Fruit fly (Drosophila melanogaster) whole organism: Measurements from ENCODE around the gene Prosalpha6T.

Experiments used
- CG8478 ChIP-seq: fragments of >200 bp; optimal IDR thresholded peaks from 2 replicates; lab custom pipeline; 2018; ENCODE audit warnings: inconsistent platforms
- Dll ChIP-seq: fragments of >200 bp; optimal IDR thresholded peaks from 2 replicates; lab custom pipeline; 2017
- EcR ChIP-seq, 2 experiments: fragments of >200 bp; optimal IDR thresholded peaks; 2 replicates each; lab custom pipeline; 2017; ENCODE audit warnings: missing biosample characterization in 2 of 2, missing genetic modification characterization in 2 of 2, missing genetic modification reagents in 2 of 2
- pan ChIP-seq: fragments of >200 bp; optimal IDR thresholded peaks from 2 replicates; lab custom pipeline; 2017
- psq ChIP-seq: fragments of >200 bp; optimal IDR thresholded peaks from 2 replicates; lab custom pipeline; 2017
- usp ChIP-seq: fragments of >200 bp; optimal IDR thresholded peaks from 2 replicates; lab custom pipeline; 2017; ENCODE audit warnings: missing biosample characterization, missing genetic modification characterization, mixed read lengths

The Prosalpha6T gene

dm6 chr2L:13236194-13236593 lies 4.4 kb downstream of the Prosalpha6T start, which contains the start of gene Jhbp14:
Gene Jhbp14, plus strand, starts transcription at chr2L:13236494.
- TF ChIP-seq psq (lab: Kevin White, UChicago) (no peak), pan (lab: Kevin White, UChicago) (no peak), CG8478 (lab: Kevin White, UChicago) (no peak), EcR (GFP tag; optimal IDR thresholded peaks at IDR 0.05; lab: Kevin White, UChicago) (no peak), Dll (lab: Kevin White, UChicago) (no peak), usp (no peak)

DNA sequence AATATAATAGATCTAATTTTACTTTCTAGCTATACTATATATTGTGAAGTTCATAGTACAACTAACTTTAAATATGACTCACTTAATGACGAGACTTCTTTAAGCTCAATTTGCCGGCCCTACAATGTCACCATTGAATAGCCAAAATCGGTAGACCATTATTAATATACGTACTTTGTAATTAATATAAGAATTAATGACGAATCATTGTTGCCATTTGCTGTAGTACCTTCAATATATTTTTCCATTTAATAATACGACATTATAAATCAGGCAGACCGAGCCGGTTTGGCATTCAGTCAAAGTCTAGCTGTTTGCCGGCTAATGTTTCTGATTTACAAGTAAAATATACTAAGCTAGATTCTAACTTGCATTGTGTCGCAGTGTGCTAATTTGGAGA lies 7.8 kb downstream of the Prosalpha6T start, which contains the start of gene Jhbp13:
Gene Jhbp13 (plus strand): TSS at position 301 of the 400 bp plus-strand sequence.
- TF ChIP-seq usp: no peak
- TF ChIP-seq pan (lab: Kevin White, UChicago): no peak
- no peak for TF ChIP-seq psq (lab: Kevin White, UChicago)

DNA sequence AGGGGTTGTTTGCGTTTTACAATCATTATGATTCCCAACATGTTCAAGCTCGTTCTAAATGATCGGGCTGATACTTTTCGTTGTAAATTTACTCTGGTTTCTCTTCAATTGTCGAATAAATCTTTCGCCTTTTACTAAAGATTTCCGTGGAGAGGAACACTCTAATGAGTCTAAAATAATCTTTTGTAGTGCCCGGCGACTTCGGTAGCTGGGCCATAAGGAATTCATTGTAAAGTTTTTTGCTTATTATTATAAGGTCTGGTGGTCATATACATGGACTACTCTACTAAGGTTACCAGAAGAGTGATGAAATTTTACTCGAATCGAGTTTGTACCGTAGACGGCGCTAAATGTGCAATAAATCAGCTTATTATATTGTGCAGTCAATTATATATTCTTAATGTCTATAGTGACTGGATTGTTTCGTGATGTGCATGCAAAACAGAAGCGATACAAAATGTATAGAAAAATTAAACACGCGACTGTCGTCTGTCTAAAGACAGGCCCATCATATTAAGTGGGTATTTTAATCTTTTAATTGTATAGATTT lies 13.0 kb downstream of the Prosalpha6T start:
- TF ChIP-seq CG8478 (lab: Kevin White, UChicago): no peak
- TF ChIP-seq EcR (GFP tag; optimal IDR thresholded peaks at IDR 0.05; lab: Kevin White, UChicago): no peak
- no peak for TF ChIP-seq psq (lab: Kevin White, UChicago)
- no peak for TF ChIP-seq Dll (lab: Kevin White, UChicago)
- no peak for TF ChIP-seq pan (lab: Kevin White, UChicago)
- no peak for TF ChIP-seq usp

- TF ChIP-seq pan (lab: Kevin White, UChicago): no peak
- TF ChIP-seq EcR (GFP tag; optimal IDR thresholded peaks at IDR 0.05; lab: Kevin White, UChicago): no peak
- no peak for TF ChIP-seq psq (lab: Kevin White, UChicago)
- TF ChIP-seq Dll (lab: Kevin White, UChicago): no peak
- no peak for TF ChIP-seq CG8478 (lab: Kevin White, UChicago)
- TF ChIP-seq usp: no peak
These were observed 14.2 kb downstream of the Prosalpha6T start, which contains the start of gene CG16820 for dm6 chr2L:13245855-13246645. Gene CG16820, plus strand, starts transcription at chr2L:13246232.

- TF ChIP-seq pan (lab: Kevin White, UChicago): no peak
- TF ChIP-seq EcR (GFP tag; optimal IDR thresholded peaks at IDR 0.05; lab: Kevin White, UChicago): no peak
- TF ChIP-seq CG8478 (lab: Kevin White, UChicago): no peak
- TF ChIP-seq psq (lab: Kevin White, UChicago): no peak
- TF ChIP-seq usp: no peak
- TF ChIP-seq Dll (lab: Kevin White, UChicago): no peak
These were observed 19.3 kb downstream of the Prosalpha6T start for dm6 chr2L:13251167-13251566.

- TF ChIP-seq pan (lab: Kevin White, UChicago): no peak
- TF ChIP-seq EcR (GFP tag; optimal IDR thresholded peaks at IDR 0.05; lab: Kevin White, UChicago): no peak
- no peak for TF ChIP-seq CG8478 (lab: Kevin White, UChicago)
- no peak for TF ChIP-seq Dll (lab: Kevin White, UChicago)
- no peak for TF ChIP-seq psq (lab: Kevin White, UChicago)
- no peak for TF ChIP-seq usp
These were observed 25.3 kb downstream of the Prosalpha6T start, which contains the start of gene Naa20B for dm6 chr2L:13257177-13257576. Gene Naa20B, plus strand, starts transcription at chr2L:13257477.

- no peak for TF ChIP-seq psq (lab: Kevin White, UChicago)
- TF ChIP-seq CG8478 (lab: Kevin White, UChicago): no peak
- TF ChIP-seq EcR (GFP tag; optimal IDR thresholded peaks at IDR 0.05; lab: Kevin White, UChicago): no peak
- no peak for TF ChIP-seq Dll (lab: Kevin White, UChicago)
- no peak for TF ChIP-seq usp
- no peak for TF ChIP-seq pan (lab: Kevin White, UChicago)
These were observed 26.9 kb downstream of the Prosalpha6T start for dm6 chr2L:13258702-13259101.

- no peak for TF ChIP-seq pan (lab: Kevin White, UChicago)
- no peak for TF ChIP-seq EcR (GFP tag; optimal IDR thresholded peaks at IDR 0.05; lab: Kevin White, UChicago)
- TF ChIP-seq CG8478 (lab: Kevin White, UChicago): no peak
- no peak for TF ChIP-seq Dll (lab: Kevin White, UChicago)
- no peak for TF ChIP-seq psq (lab: Kevin White, UChicago)
- no peak for TF ChIP-seq usp
These were observed 27.8 kb downstream of the Prosalpha6T start, which contains the start of gene CG31730 for dm6 chr2L:13259643-13260042. Gene CG31730, minus strand, starts transcription at chr2L:13259743.

DNA sequence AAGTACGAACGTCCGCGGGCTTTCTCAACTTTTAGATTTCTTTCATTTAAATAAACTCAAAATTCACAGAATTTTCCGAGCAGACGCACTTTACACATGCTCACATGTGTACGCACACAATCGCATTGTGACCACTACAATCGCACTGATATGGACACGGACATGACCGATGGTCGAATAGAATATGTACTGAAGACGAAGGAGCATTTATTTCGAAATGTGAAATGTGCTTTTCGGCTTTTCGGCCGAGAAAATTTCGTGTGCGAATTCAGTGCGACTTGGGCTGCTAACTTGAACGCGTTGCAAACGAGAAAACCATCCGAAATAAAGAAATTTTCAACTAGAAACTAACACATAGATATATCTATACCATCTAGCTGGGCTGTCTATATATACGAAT lies 28.9 kb downstream of the Prosalpha6T start, which contains the start of gene CG44085:
Gene CG44085 (plus strand): TSS at position 269 of the 400 bp plus-strand sequence.
- TF ChIP-seq psq (lab: Kevin White, UChicago) (no peak), usp (no peak), CG8478 (lab: Kevin White, UChicago) (no peak), pan (lab: Kevin White, UChicago) (no peak), EcR (GFP tag; optimal IDR thresholded peaks at IDR 0.05; lab: Kevin White, UChicago) (no peak), Dll (lab: Kevin White, UChicago) (no peak)

DNA sequence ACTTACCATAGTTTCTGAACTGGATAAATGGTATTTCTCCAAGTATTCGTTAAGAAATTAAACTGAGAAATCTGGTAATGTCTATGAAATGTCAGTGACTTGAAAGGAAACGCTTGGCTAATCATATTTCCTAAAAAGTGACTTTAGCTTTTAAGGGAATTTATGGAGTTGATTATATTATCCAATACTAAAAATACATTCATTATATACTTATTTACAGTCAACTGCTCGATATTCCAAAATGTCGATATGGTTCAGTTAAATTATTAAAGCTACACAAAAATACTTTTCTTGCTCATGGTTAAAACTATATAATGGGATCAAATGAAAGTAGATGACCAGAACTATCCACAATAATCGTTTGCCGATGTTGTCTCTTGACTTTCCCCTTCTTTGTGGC lies 33.9 kb downstream of the Prosalpha6T start, which contains the start of gene CG31848:
Gene CG31848 (minus strand): TSS at position 101 of the 400 bp plus-strand sequence.
- TF ChIP-seq pan (lab: Kevin White, UChicago) (no peak), EcR (GFP tag; optimal IDR thresholded peaks at IDR 0.05; lab: Kevin White, UChicago) (no peak), usp (no peak), CG8478 (lab: Kevin White, UChicago) (no peak), psq (lab: Kevin White, UChicago) (no peak), Dll (lab: Kevin White, UChicago) (no peak)

DNA sequence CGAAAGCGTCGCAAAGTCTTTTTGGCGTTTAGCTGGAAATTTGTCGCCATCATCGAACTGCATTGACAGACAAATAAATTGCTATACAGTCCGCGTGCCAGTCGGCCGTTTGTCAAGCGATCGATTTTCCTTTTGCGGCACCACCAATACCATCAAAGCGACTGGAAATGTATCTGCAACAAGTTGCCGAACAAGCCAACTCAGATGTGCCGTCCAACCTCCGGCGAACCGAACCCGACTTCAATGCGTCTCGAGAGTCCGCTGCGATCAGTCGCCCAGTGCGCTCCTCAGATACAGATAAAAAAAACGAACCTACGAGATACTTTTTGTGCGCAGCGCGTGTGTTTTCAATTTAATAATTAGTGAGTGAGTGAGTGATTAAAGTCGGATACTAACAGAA lies 34.8 kb downstream of the Prosalpha6T start:
- TF ChIP-seq pan (lab: Kevin White, UChicago): no peak
- TF ChIP-seq psq (lab: Kevin White, UChicago): no peak
- TF ChIP-seq usp: no peak
- TF ChIP-seq EcR (GFP tag; optimal IDR thresholded peaks at IDR 0.05; lab: Kevin White, UChicago): no peak
- TF ChIP-seq CG8478 (lab: Kevin White, UChicago): no peak
- no peak for TF ChIP-seq Dll (lab: Kevin White, UChicago)
